Worm (Caenorhabditis elegans) whole organism, young adult: ENCODE data around the gene twk-11.

Source experiments
- B0019.2 ChIP-seq: fragments of 200-800 bp; sonication (Bioruptor generic); conservative IDR thresholded peaks from 2 replicates; pipeline ENCODE4 v1.3.6; 2022; ENCODE audit warnings: missing genetic modification reagents, missing genetic modification characterization, missing compliant biosample characterization
- B0035.1 ChIP-seq: sonication (generic microtip); optimal IDR thresholded peaks from 2 replicates; lab custom pipeline; 2016; ENCODE audit warnings: missing genetic modification characterization, mild to moderate bottlenecking, missing compliant biosample characterization, missing genotype, missing genetic modification reagents
- B0336.3 ChIP-seq: fragments of 200-800 bp; sonication (Bioruptor generic); IDR thresholded peaks from 2 replicates; pipeline ENCODE4 v1.3.6; 2022; ENCODE audit warnings: missing genetic modification characterization, missing compliant biosample characterization
- C17E4.6 ChIP-seq: fragments of 200-800 bp; sonication (Bioruptor generic); IDR thresholded peaks from 2 replicates; pipeline ENCODE4 v1.3.6; 2022; ENCODE audit warnings: missing genetic modification reagents, missing genetic modification characterization, missing compliant biosample characterization
- D2030.7 ChIP-seq: fragments of 200-800 bp; sonication (Bioruptor generic); IDR thresholded peaks from 2 replicates; pipeline ENCODE4 v1.3.6; 2022; ENCODE audit warnings: missing genetic modification reagents, missing genetic modification characterization, missing compliant biosample characterization
- F22D6.2 ChIP-seq: sonication (generic microtip); optimal IDR thresholded peaks from 2 replicates; lab custom pipeline; 2016; ENCODE audit warnings: mild to moderate bottlenecking, missing genetic modification characterization, missing compliant biosample characterization
- F37B4.10 ChIP-seq: fragments of 200-800 bp; sonication (Bioruptor generic); IDR thresholded peaks from 2 replicates; pipeline ENCODE4 v1.3.6; 2022; ENCODE audit warnings: missing genetic modification characterization, missing compliant biosample characterization
- F49E8.2 ChIP-seq: sonication (generic microtip); optimal IDR thresholded peaks from 3 replicates; lab custom pipeline; 2017; ENCODE audit warnings: missing genetic modification characterization, mild to moderate bottlenecking, missing compliant biosample characterization, antibody characterized with exemption, moderate library complexity; ENCODE audit not compliant: insufficient read depth
- F52B5.7 ChIP-seq: sonication (generic microtip); optimal IDR thresholded peaks from 2 replicates; lab custom pipeline; 2016; ENCODE audit warnings: mild to moderate bottlenecking, missing genetic modification characterization, missing compliant biosample characterization
- F55B11.4 ChIP-seq: sonication (generic microtip); optimal IDR thresholded peaks from 2 replicates; lab custom pipeline; 2016; ENCODE audit warnings: missing compliant biosample characterization, missing genetic modification characterization, borderline replicate concordance; ENCODE audit not compliant: insufficient read depth
- K11D2.4 ChIP-seq: fragments of 200-800 bp; sonication (Bioruptor generic); IDR thresholded peaks from 2 replicates; pipeline ENCODE4 v1.3.6; 2022; ENCODE audit warnings: missing genetic modification reagents, missing genetic modification characterization, missing compliant biosample characterization
- K12H6.12 ChIP-seq: fragments of 200-800 bp; sonication (Bioruptor generic); optimal IDR thresholded peaks from 2 replicates; lab custom pipeline; 2018; ENCODE audit warnings: mild to moderate bottlenecking, missing genetic modification characterization, missing compliant biosample characterization
- Y53G8AR.9 ChIP-seq: fragments of 200-800 bp; sonication (Bioruptor generic); conservative IDR thresholded peaks from 2 replicates; pipeline ENCODE4 v1.3.6; 2022; ENCODE audit warnings: missing genetic modification reagents, missing genetic modification characterization, missing compliant biosample characterization
- Y56A3A.18 ChIP-seq: fragments of 200-800 bp; sonication (Bioruptor generic); IDR thresholded peaks from 2 replicates; pipeline ENCODE4 v1.3.6; 2022; ENCODE audit warnings: missing genetic modification reagents, missing genetic modification characterization, missing compliant biosample characterization
- atf-7 ChIP-seq: sonication (generic microtip); optimal IDR thresholded peaks from 2 replicates; lab custom pipeline; 2017; ENCODE audit warnings: mild to moderate bottlenecking, missing genetic modification characterization, missing compliant biosample characterization
- athp-1 ChIP-seq: sonication (generic microtip); optimal IDR thresholded peaks from 2 replicates; lab custom pipeline; 2017; ENCODE audit warnings: mild to moderate bottlenecking, missing genetic modification characterization, missing compliant biosample characterization
- attf-6 ChIP-seq: fragments of 200-800 bp; sonication (Bioruptor generic); IDR thresholded peaks from 2 replicates; pipeline ENCODE4 v1.3.6; 2022; ENCODE audit warnings: missing genetic modification reagents, missing genetic modification characterization, missing compliant biosample characterization
- ceh-27 ChIP-seq: fragments of 200-800 bp; sonication (Bioruptor generic); optimal IDR thresholded peaks from 2 replicates; lab custom pipeline; 2018; ENCODE audit warnings: mild to moderate bottlenecking, missing genetic modification characterization, moderate library complexity, missing compliant biosample characterization
- ceh-40 ChIP-seq: fragments of 200-800 bp; sonication (Bioruptor generic); IDR thresholded peaks from 2 replicates; pipeline ENCODE4 v1.3.6; 2022; ENCODE audit warnings: missing genetic modification characterization, missing compliant biosample characterization
- ceh-79 ChIP-seq: sonication (generic microtip); optimal IDR thresholded peaks from 2 replicates; lab custom pipeline; 2017; ENCODE audit warnings: mild to moderate bottlenecking, missing genetic modification characterization, missing compliant biosample characterization
- dpff-1 ChIP-seq: sonication (generic microtip); optimal IDR thresholded peaks from 2 replicates; lab custom pipeline; 2017; ENCODE audit warnings: mild to moderate bottlenecking, missing genetic modification characterization, missing compliant biosample characterization
- efl-1 ChIP-seq: fragments of 150-350 bp; optimal IDR thresholded peaks from 2 replicates; lab custom pipeline; 2014; ENCODE audit warnings: missing biosample characterization, missing genetic modification reagents, missing genetic modification characterization
- egl-44 ChIP-seq: fragments of 200-800 bp; sonication (Bioruptor generic); IDR thresholded peaks from 2 replicates; pipeline ENCODE4 v1.3.6; 2022; ENCODE audit warnings: missing genetic modification reagents, missing genetic modification characterization, missing compliant biosample characterization
- hlh-12 ChIP-seq: sonication (generic microtip); optimal IDR thresholded peaks from 2 replicates; lab custom pipeline; 2016; ENCODE audit warnings: missing genetic modification characterization, missing compliant biosample characterization
- hmg-1.2 ChIP-seq: fragments of 200-800 bp; sonication (Bioruptor generic); IDR thresholded peaks from 2 replicates; pipeline ENCODE4 v1.3.6; 2022; ENCODE audit warnings: missing genetic modification reagents, missing genetic modification characterization, missing compliant biosample characterization
- hsf-1 ChIP-seq: fragments of 200-800 bp; sonication (Bioruptor generic); IDR thresholded peaks from 2 replicates; pipeline ENCODE4 v1.3.6; 2022; ENCODE audit warnings: missing genetic modification reagents, missing genetic modification characterization, missing compliant biosample characterization
- lag-1 ChIP-seq: fragments of 200-800 bp; sonication (Bioruptor generic); IDR thresholded peaks from 2 replicates; pipeline ENCODE4 v1.3.6; 2022; ENCODE audit warnings: missing genetic modification reagents, missing genetic modification characterization, missing compliant biosample characterization
- let-607 ChIP-seq, 2 experiments: fragments of 200-800 bp in 1 of 2; sonication (Bioruptor generic) in 1 of 2; sonication (generic microtip) in 1 of 2; optimal IDR thresholded peaks; 2 replicates each; lab custom pipeline; 2016 to 2018; ENCODE audit warnings: mild to moderate bottlenecking in 2 of 2, missing compliant biosample characterization in 2 of 2, missing genetic modification characterization in 2 of 2, moderate library complexity in 2 of 2, missing genotype in 1 of 2
- lin-35 ChIP-seq, 3 experiments: fragments of 150-350 bp in 2 of 3; sonication (generic microtip) in 1 of 3; optimal IDR thresholded peaks; 2 replicates each; lab custom pipeline; 2014 to 2018; ENCODE audit warnings: missing biosample characterization in 3 of 3, missing genetic modification characterization in 3 of 3, missing genetic modification reagents in 3 of 3
- lin-40 ChIP-seq: sonication (generic microtip); optimal IDR thresholded peaks from 2 replicates; lab custom pipeline; 2016; ENCODE audit warnings: missing genetic modification characterization, mild to moderate bottlenecking, missing compliant biosample characterization, missing genotype, missing genetic modification reagents
- mcd-1 ChIP-seq: fragments of 200-800 bp; sonication (Bioruptor generic); IDR thresholded peaks from 2 replicates; pipeline ENCODE4 v1.3.6; 2022; ENCODE audit warnings: missing genetic modification reagents, missing genetic modification characterization, missing compliant biosample characterization
- mel-28 ChIP-seq: sonication (generic microtip); optimal IDR thresholded peaks from 2 replicates; lab custom pipeline; 2016; ENCODE audit warnings: borderline replicate concordance, mild to moderate bottlenecking, missing genetic modification characterization, missing compliant biosample characterization
- mes-4 ChIP-seq: sonication (generic microtip); optimal IDR thresholded peaks from 2 replicates; lab custom pipeline; 2016; ENCODE audit warnings: missing genotype, missing genetic modification characterization, missing compliant biosample characterization
- nhr-120 ChIP-seq: fragments of 200-800 bp; sonication (Bioruptor generic); IDR thresholded peaks from 2 replicates; pipeline ENCODE4 v1.3.6; 2022; ENCODE audit warnings: missing genetic modification characterization, missing compliant biosample characterization
- nhr-179 ChIP-seq: sonication (generic microtip); optimal IDR thresholded peaks from 2 replicates; lab custom pipeline; 2016; ENCODE audit warnings: mild to moderate bottlenecking, missing genetic modification characterization, missing compliant biosample characterization
- nhr-27 ChIP-seq: fragments of 200-800 bp; sonication (Bioruptor generic); optimal IDR thresholded peaks from 2 replicates; lab custom pipeline; 2018; ENCODE audit warnings: mild to moderate bottlenecking, missing genetic modification characterization, moderate library complexity, missing compliant biosample characterization
- nhr-80 ChIP-seq: sonication (generic microtip); optimal IDR thresholded peaks from 2 replicates; lab custom pipeline; 2016; ENCODE audit warnings: missing genetic modification characterization, missing compliant biosample characterization
- rec-8 ChIP-seq, 2 experiments: sonication (generic microtip); optimal IDR thresholded peaks; 2 replicates each; lab custom pipeline; 2016; ENCODE audit warnings: mild to moderate bottlenecking in 2 of 2, missing genetic modification characterization in 2 of 2, missing genetic modification reagents in 2 of 2, missing genotype in 2 of 2, missing biosample characterization in 1 of 2, missing compliant biosample characterization in 1 of 2, moderate library complexity in 1 of 2
- snpc-1.1 ChIP-seq: sonication (generic microtip); optimal IDR thresholded peaks from 2 replicates; lab custom pipeline; 2017; ENCODE audit warnings: missing genetic modification characterization, mild to moderate bottlenecking, missing compliant biosample characterization, antibody characterized with exemption, moderate library complexity, missing genotype, missing genetic modification reagents; ENCODE audit not compliant: insufficient read depth
- zfh-2 ChIP-seq: fragments of 200-800 bp; sonication (Bioruptor generic); conservative IDR thresholded peaks from 2 replicates; pipeline ENCODE4 v1.3.6; 2022; ENCODE audit warnings: missing genetic modification reagents, missing genetic modification characterization, missing compliant biosample characterization
- ztf-22 ChIP-seq: fragments of 200-800 bp; sonication (Bioruptor generic); optimal IDR thresholded peaks from 2 replicates; lab custom pipeline; 2018; ENCODE audit warnings: mild to moderate bottlenecking, missing genetic modification characterization, moderate library complexity, missing compliant biosample characterization
- ztf-25 ChIP-seq: fragments of 200-800 bp; sonication (Bioruptor generic); IDR thresholded peaks from 2 replicates; pipeline ENCODE4 v1.3.6; 2022; ENCODE audit warnings: missing genetic modification reagents, missing genetic modification characterization, missing compliant biosample characterization
- ztf-3 ChIP-seq: fragments of 200-800 bp; sonication (Bioruptor generic); optimal IDR thresholded peaks from 2 replicates; lab custom pipeline; 2018; ENCODE audit warnings: mild to moderate bottlenecking, missing genetic modification characterization, missing compliant biosample characterization

The twk-11 gene

ce11 chrV:7036475-7036874 lies at the start of gene twk-11:
twk-11 (minus strand) TSS chrV:7036575.
- no peak for TF ChIP-seq ztf-25 (GFP tag; lab: Robert Waterston, UW)
- TF ChIP-seq nhr-120 (GFP tag; lab: Robert Waterston, UW): no peak
- TF ChIP-seq Y53G8AR.9 (GFP tag; lab: Robert Waterston, UW): no peak
- TF ChIP-seq K11D2.4: no peak
- no peak for TF ChIP-seq egl-44 (GFP tag; lab: Robert Waterston, UW)
- TF ChIP-seq nhr-80 (tag; lab: Kevin White, UChicago): no peak
- no peak for TF ChIP-seq mes-4 (tag; lab: Kevin White, UChicago)
- TF ChIP-seq lag-1: no peak

ce11 chrV:7085518-7086104 lies 49.2 kb upstream of the twk-11 start, which contains the start of gene VC5.2:
VC5.2 (plus strand) TSS chrV:7085956.
- TF ChIP-seq dpff-1 (tag; lab: Kevin White, UChicago): no peak
- no peak for TF ChIP-seq mel-28
- TF ChIP-seq hmg-1.2 (GFP tag; lab: Robert Waterston, UW): no peak
- TF ChIP-seq K12H6.12 (tag; lab: Kevin White, UChicago): no peak
- no peak for TF ChIP-seq hsf-1 (GFP tag; lab: Robert Waterston, UW)
- no peak for TF ChIP-seq atf-7 (tag; lab: Kevin White, UChicago)
- no peak for TF ChIP-seq ceh-27
- no peak for TF ChIP-seq nhr-179 (tag; lab: Kevin White, UChicago)
- TF ChIP-seq lin-35 (GFP tag; optimal IDR thresholded peaks at IDR 0.05; lab: Kevin White, UChicago): no peak
- no peak for TF ChIP-seq F49E8.2 (tag; lab: Kevin White, UChicago)
- no peak for TF ChIP-seq lin-40 (tag; lab: Kevin White, UChicago)
- TF ChIP-seq B0336.3 (GFP tag; lab: Robert Waterston, UW): no peak
- no peak for TF ChIP-seq F22D6.2 (tag; lab: Kevin White, UChicago)
- no peak for TF ChIP-seq athp-1 (tag; lab: Kevin White, UChicago)
- no peak for TF ChIP-seq F52B5.7 (tag; lab: Kevin White, UChicago)
- no peak for TF ChIP-seq Y53G8AR.9 (GFP tag; lab: Robert Waterston, UW)

ce11 chrV:7084612-7085139 lies 48.3 kb upstream of the twk-11 start, which contains the start of gene mys-1:
mys-1 (minus strand) TSS chrV:7084662.
- TF ChIP-seq D2030.7 (GFP tag; lab: Robert Waterston, UW) (no peak), F55B11.4 (no peak), nhr-120 (GFP tag; lab: Robert Waterston, UW) (no peak), ceh-40 (GFP tag; lab: Robert Waterston, UW) (no peak), efl-1 (GFP tag; lab: Kevin White, UChicago) (peak; percentile 79), hlh-12 (tag; lab: Kevin White, UChicago) (no peak), let-607 (tag; optimal IDR thresholded peaks at IDR 0.05; lab: Kevin White, UChicago) (no peak), rec-8 (tag; optimal IDR thresholded peaks at IDR 0.05; lab: Kevin White, UChicago) (peak in 1 of 2 experiments; percentile 16), mel-28 (no peak), Y56A3A.18 (GFP tag; lab: Robert Waterston, UW) (no peak), B0035.1 (tag; lab: Kevin White, UChicago) (no peak), ztf-3 (no peak), F37B4.10 (GFP tag; lab: Robert Waterston, UW) (no peak), C17E4.6 (GFP tag; lab: Robert Waterston, UW) (no peak), lin-40 (tag; lab: Kevin White, UChicago) (no peak), nhr-27 (tag; lab: Kevin White, UChicago) (no peak), snpc-1.1 (tag; lab: Kevin White, UChicago) (no peak), ztf-22 (no peak), B0019.2 (GFP tag; lab: Robert Waterston, UW) (no peak), atf-7 (tag; lab: Kevin White, UChicago) (no peak), ceh-79 (no peak), mcd-1 (GFP tag; lab: Robert Waterston, UW) (peak; percentile 66), attf-6 (no peak), hmg-1.2 (GFP tag; lab: Robert Waterston, UW) (no peak), zfh-2 (GFP tag; lab: Robert Waterston, UW) (no peak), nhr-80 (tag; lab: Kevin White, UChicago) (no peak), lin-35 (GFP tag; optimal IDR thresholded peaks at IDR 0.05; lab: Kevin White, UChicago) (peak in 2 of 3 experiments; percentile 45 to 92), athp-1 (tag; lab: Kevin White, UChicago) (no peak)
